Fruit fly (Drosophila melanogaster): ENCODE results near the gene CG31465.
A peak's percentile ranks its signal among the peaks of the same experiment; 100 is the strongest.

The CG31465 gene

DNA sequence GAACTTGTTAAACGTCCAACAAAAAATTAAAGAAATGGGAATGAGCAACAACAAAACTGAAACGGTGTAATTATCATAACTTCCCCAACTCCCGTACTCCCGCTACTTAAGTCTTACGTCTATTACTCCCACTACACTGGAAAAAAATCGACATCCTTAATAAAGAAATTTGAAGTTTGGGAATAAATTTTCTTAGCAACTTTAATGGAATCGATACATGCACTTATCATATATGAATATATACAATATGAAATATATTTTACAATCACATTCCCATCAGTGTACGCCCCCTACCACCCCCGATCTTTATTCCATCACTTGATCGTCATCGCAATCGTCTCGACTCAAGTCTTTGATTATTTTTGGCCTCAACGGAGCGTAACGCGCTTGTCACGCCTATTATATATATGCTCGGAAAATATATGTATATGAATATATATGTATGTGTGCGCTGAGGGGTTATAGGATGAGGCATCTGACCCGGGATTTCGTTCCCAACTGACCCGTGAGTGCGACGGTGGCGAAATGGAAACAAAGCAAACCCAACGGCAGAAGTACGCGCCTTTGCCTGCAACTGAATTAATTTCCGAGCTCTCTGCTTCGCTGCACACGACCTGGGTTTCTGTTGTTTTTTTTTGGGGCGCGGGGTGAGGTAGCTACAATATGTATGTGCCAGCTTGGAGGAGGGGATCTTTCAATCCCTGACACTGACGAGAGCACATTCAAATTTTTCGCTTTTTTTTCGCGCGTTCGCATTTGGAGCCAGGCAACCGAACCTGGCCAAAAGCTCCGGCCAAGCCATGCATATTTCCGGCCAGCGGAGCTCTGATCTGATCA is 46.2 kb upstream of the CG31465 start (continued):
- TF ChIP-seq nerfin-1 (tag; optimal IDR thresholded peaks at IDR 0.05) (peak; percentile 38), CG18476 (GFP tag; optimal IDR thresholded peaks at IDR 0.05) (no peak), cg (GFP tag; optimal IDR thresholded peaks at IDR 0.05) (peak; percentile 4), CG2202 (tag; optimal IDR thresholded peaks at IDR 0.05) (peak; percentile 49), Chrac-16 (GFP tag; optimal IDR thresholded peaks at IDR 0.05) (peak; percentile 33), jumu (GFP tag; optimal IDR thresholded peaks at IDR 0.05) (no peak), Awh (GFP tag; IDR thresholded peaks at IDR 0.05) (peak; percentile 49; the same call in 1 of the 2 replicates), gcm (GFP tag; optimal IDR thresholded peaks at IDR 0.05) (peak; percentile 18), Drgx (GFP tag; IDR thresholded peaks at IDR 0.05) (0 out of 2 replicates have a peak, but pooled peaks have one; percentile 5), CG15601 (tag; optimal IDR thresholded peaks at IDR 0.05) (peak; percentile 29), CG15269 (tag; optimal IDR thresholded peaks at IDR 0.05) (peak; percentile 21), gem (tag; optimal IDR thresholded peaks at IDR 0.05) (peak; percentile 71), ATbp (GFP tag; optimal IDR thresholded peaks at IDR 0.05) (peak; percentile 44), gsb-n (tag; optimal IDR thresholded peaks at IDR 0.05) (peak; percentile 64), Oli (tag; optimal IDR thresholded peaks at IDR 0.05) (peak; percentile 51), CG2875 (GFP tag; optimal IDR thresholded peaks at IDR 0.05) (peak; percentile 60), grau (tag; optimal IDR thresholded peaks at IDR 0.05) (peak; percentile 58), NC2β (GFP tag; optimal IDR thresholded peaks at IDR 0.05) (no peak), crp (GFP tag; optimal IDR thresholded peaks at IDR 0.05) (no peak), Eip74EF (GFP tag; optimal IDR thresholded peaks at IDR 0.05) (peak in 1 of 2 experiments; percentile 19), Xrp1 (GFP tag; IDR thresholded peaks at IDR 0.05) (peak; percentile 69), cad (GFP tag; optimal IDR thresholded peaks at IDR 0.05) (no peak), CG6689 (GFP tag; IDR thresholded peaks at IDR 0.05) (peak; percentile 47; the same call in 1 of the 2 replicates), CG32767 (GFP tag; IDR thresholded peaks at IDR 0.05) (0 out of 2 replicates have a peak, but pooled peaks have one; percentile 13), az2 (GFP tag; optimal IDR thresholded peaks at IDR 0.05) (peak; percentile 56), CG12744 (GFP tag; optimal IDR thresholded peaks at IDR 0.05) (no peak), Sox102F (GFP tag; optimal IDR thresholded peaks at IDR 0.05) (peak; percentile 63), CG10979 (tag; optimal IDR thresholded peaks at IDR 0.05) (peak; percentile 52), phol (tag; optimal IDR thresholded peaks at IDR 0.05) (peak; percentile 25), bsh (GFP tag; optimal IDR thresholded peaks at IDR 0.05) (peak in 1 of 2 experiments; percentile 78), ttk (GFP tag; IDR thresholded peaks at IDR 0.05) (peak; percentile 28; the same call in 1 of the 2 replicates), org-1 (GFP tag; optimal IDR thresholded peaks at IDR 0.05) (peak; percentile 28), CG16815 (GFP tag; optimal IDR thresholded peaks at IDR 0.05) (peak; percentile 7), CoRest (tag; optimal IDR thresholded peaks at IDR 0.05) (peak; percentile 30), ci (GFP tag; IDR thresholded peaks at IDR 0.05) (peak; percentile 31; the same call in 1 of the 3 replicates), dysf (GFP tag; IDR thresholded peaks at IDR 0.05) (0 out of 3 replicates have a peak, but pooled peaks have one; percentile 40), dimm (GFP tag; IDR thresholded peaks at IDR 0.05) (0 out of 2 replicates have a peak, but pooled peaks have one; percentile 35), CG8388 (GFP tag; optimal IDR thresholded peaks at IDR 0.05) (peak; percentile 67), Xbp1 (GFP tag; optimal IDR thresholded peaks at IDR 0.05) (peak; percentile 37), Hr51 (GFP tag; optimal IDR thresholded peaks at IDR 0.05) (peak in 1 of 2 experiments; percentile 42), CG17328 (GFP tag; IDR thresholded peaks at IDR 0.05) (0 out of 2 replicates have a peak, but pooled peaks have one; percentile 26), CG8924 (tag; optimal IDR thresholded peaks at IDR 0.05) (peak; percentile 14), CG17568 (GFP tag; optimal IDR thresholded peaks at IDR 0.05) (no peak), CG10267 (tag; optimal IDR thresholded peaks at IDR 0.05) (peak; percentile 18), CG14710 (tag; optimal IDR thresholded peaks at IDR 0.05) (peak; percentile 2), Spps (tag; optimal IDR thresholded peaks at IDR 0.05) (peak; percentile 43)
